Fruit fly (Drosophila melanogaster) S2 (cell line): ENCODE data around the gene Traf4.

Experiments
- CG8478 ChIP-seq: fragments of >200 bp; optimal IDR thresholded peaks from 2 replicates; lab custom pipeline; 2018
- CTCF ChIP-seq, 2 experiments: fragments of >200 bp; optimal IDR thresholded peaks; 2 replicates each; lab custom pipeline; 2018

DNA sequence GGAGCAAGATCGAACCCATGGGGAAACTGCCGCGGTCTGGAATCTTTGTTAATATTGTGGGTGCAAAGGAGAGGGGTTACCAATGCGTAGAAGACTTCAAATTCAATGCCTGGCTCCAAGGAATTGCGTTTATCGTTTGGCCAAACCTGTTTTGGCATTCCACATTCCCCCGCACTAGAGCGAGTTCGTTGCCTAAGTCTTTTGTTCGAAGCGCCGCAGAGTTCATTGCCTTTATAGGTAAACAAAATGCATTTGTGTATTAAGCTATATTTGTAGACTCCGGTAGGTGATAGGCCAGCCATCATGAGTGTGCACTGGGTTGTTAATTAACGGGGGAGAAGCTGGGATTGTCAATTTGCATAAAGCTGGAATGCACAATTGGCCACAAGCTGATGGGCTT lies 6.7 kb upstream of the Traf4 start:
- TF ChIP-seq CTCF (optimal IDR thresholded peaks at IDR 0.05; lab: Kevin White, UChicago) (no peak), CG8478 (lab: Kevin White, UChicago) (no peak)
